Worm (Caenorhabditis elegans) whole organism, mixed stage, embryonic: ENCODE data around the gene srb-6.
A peak's percentile ranks its signal among the peaks of the same experiment; 100 is the strongest.

ENCODE experiments used
- M03D4.4 ChIP-seq: sonication (generic microtip); optimal IDR thresholded peaks from 2 replicates; lab custom pipeline; 2017; ENCODE audit warnings: mild to moderate bottlenecking, missing genetic modification characterization, missing compliant biosample characterization
- bed-3 ChIP-seq: fragments of 200-800 bp; sonication (Bioruptor generic); optimal IDR thresholded peaks from 3 replicates; lab custom pipeline; 2018; ENCODE audit warnings: mild to moderate bottlenecking, missing genetic modification characterization, moderate library complexity, missing compliant biosample characterization
- blmp-1 ChIP-seq: fragments of 150-350 bp; optimal IDR thresholded peaks from 2 replicates; lab custom pipeline; 2014; ENCODE audit warnings: missing biosample characterization, missing genetic modification characterization
- ceh-39 ChIP-seq: fragments of 150-350 bp; optimal IDR thresholded peaks from 2 replicates; lab custom pipeline; 2014; ENCODE audit warnings: missing biosample characterization, missing genetic modification characterization
- ceh-43 ChIP-seq: fragments of 200-800 bp; sonication (Bioruptor generic); optimal IDR thresholded peaks from 2 replicates; lab custom pipeline; 2018; ENCODE audit warnings: mild to moderate bottlenecking, missing genetic modification characterization, moderate library complexity, missing compliant biosample characterization
- ceh-83 ChIP-seq: fragments of 200-800 bp; sonication (Bioruptor generic); optimal IDR thresholded peaks from 2 replicates; lab custom pipeline; 2018; ENCODE audit warnings: mild to moderate bottlenecking, missing genetic modification characterization, missing compliant biosample characterization
- ces-1 ChIP-seq: fragments of 150-350 bp; optimal IDR thresholded peaks from 2 replicates; lab custom pipeline; 2014; ENCODE audit warnings: missing biosample characterization, missing genetic modification reagents, missing genetic modification characterization
- cnd-1 ChIP-seq: fragments of 200-800 bp; sonication (Bioruptor generic); optimal IDR thresholded peaks from 2 replicates; lab custom pipeline; 2018; ENCODE audit warnings: mild to moderate bottlenecking, missing genetic modification characterization, missing compliant biosample characterization
- drap-1 ChIP-seq: fragments of 200-800 bp; sonication (Bioruptor generic); optimal IDR thresholded peaks from 3 replicates; lab custom pipeline; 2018; ENCODE audit warnings: mild to moderate bottlenecking, missing genetic modification characterization, missing compliant biosample characterization
- elt-1 ChIP-seq: sonication (generic microtip); optimal IDR thresholded peaks from 2 replicates; lab custom pipeline; 2017; ENCODE audit warnings: missing genetic modification characterization, mild to moderate bottlenecking, missing compliant biosample characterization, antibody characterized with exemption, moderate library complexity, borderline replicate concordance; ENCODE audit not compliant: insufficient read depth
- ham-2 ChIP-seq: fragments of 200-800 bp; sonication (Bioruptor generic); optimal IDR thresholded peaks from 2 replicates; lab custom pipeline; 2018; ENCODE audit warnings: mild to moderate bottlenecking, missing genetic modification characterization, missing compliant biosample characterization
- hlh-1 ChIP-seq: fragments of 150-350 bp; optimal IDR thresholded peaks from 2 replicates; lab custom pipeline; 2014; ENCODE audit warnings: missing biosample characterization, missing genetic modification reagents, missing genetic modification characterization
- lin-13 ChIP-seq: fragments of 150-350 bp; optimal IDR thresholded peaks from 2 replicates; lab custom pipeline; 2014; ENCODE audit warnings: missing biosample characterization, missing genetic modification characterization
- lin-32 ChIP-seq: fragments of 200-800 bp; sonication (Bioruptor generic); optimal IDR thresholded peaks from 2 replicates; lab custom pipeline; 2018; ENCODE audit warnings: mild to moderate bottlenecking, missing genetic modification characterization, missing compliant biosample characterization
- lsy-2 ChIP-seq: fragments of 150-350 bp; optimal IDR thresholded peaks from 2 replicates; lab custom pipeline; 2014; ENCODE audit warnings: missing biosample characterization, missing genetic modification characterization
- mab-5 ChIP-seq: fragments of 150-350 bp; optimal IDR thresholded peaks from 2 replicates; lab custom pipeline; 2014; ENCODE audit warnings: missing biosample characterization, missing genetic modification characterization
- mep-1 ChIP-seq: fragments of 150-350 bp; optimal IDR thresholded peaks from 2 replicates; lab custom pipeline; 2017; ENCODE audit warnings: missing biosample characterization, missing genetic modification reagents, missing genetic modification characterization, inconsistent platforms
- mls-2 ChIP-seq: sonication (generic microtip); optimal IDR thresholded peaks from 2 replicates; lab custom pipeline; 2016; ENCODE audit warnings: mild to moderate bottlenecking, missing genetic modification characterization, moderate library complexity, missing compliant biosample characterization
- nhr-12 ChIP-seq: fragments of 150-350 bp; optimal IDR thresholded peaks from 2 replicates; lab custom pipeline; 2014; ENCODE audit warnings: missing biosample characterization, missing genetic modification characterization
- nhr-2 ChIP-seq: fragments of 150-350 bp; optimal IDR thresholded peaks from 2 replicates; lab custom pipeline; 2014; ENCODE audit warnings: missing biosample characterization, missing genetic modification characterization
- nhr-237 ChIP-seq: fragments of 150-350 bp; optimal IDR thresholded peaks from 2 replicates; lab custom pipeline; 2014; ENCODE audit warnings: missing biosample characterization, missing genetic modification characterization
- nhr-28 ChIP-seq: fragments of 150-350 bp; optimal IDR thresholded peaks from 2 replicates; lab custom pipeline; 2014; ENCODE audit warnings: missing biosample characterization, missing genetic modification characterization
- nhr-76 ChIP-seq: sonication (generic microtip); optimal IDR thresholded peaks from 2 replicates; lab custom pipeline; 2017; ENCODE audit warnings: missing biosample characterization, missing genetic modification characterization
- pha-4 ChIP-seq: fragments of 150-350 bp; optimal IDR thresholded peaks from 2 replicates; lab custom pipeline; 2018; ENCODE audit warnings: missing biosample characterization, missing genetic modification reagents, missing genetic modification characterization
- sem-2 ChIP-seq: fragments of 200-800 bp; sonication (Bioruptor generic); optimal IDR thresholded peaks from 2 replicates; lab custom pipeline; 2018; ENCODE audit warnings: mild to moderate bottlenecking, missing genetic modification characterization, missing compliant biosample characterization
- sptf-1 ChIP-seq: sonication (generic microtip); optimal IDR thresholded peaks from 2 replicates; lab custom pipeline; 2017; ENCODE audit warnings: mild to moderate bottlenecking, missing genetic modification characterization, moderate library complexity, missing compliant biosample characterization
- tbx-8 ChIP-seq: fragments of 200-800 bp; sonication (Bioruptor generic); optimal IDR thresholded peaks from 2 replicates; lab custom pipeline; 2018; ENCODE audit warnings: mild to moderate bottlenecking, missing genetic modification characterization, moderate library complexity, missing compliant biosample characterization
- unc-120 ChIP-seq: sonication (generic microtip); optimal IDR thresholded peaks from 2 replicates; lab custom pipeline; 2017; ENCODE audit warnings: missing genetic modification characterization, missing compliant biosample characterization; ENCODE audit not compliant: poor library complexity, severe bottlenecking
- unc-39 ChIP-seq: fragments of 150-350 bp; optimal IDR thresholded peaks from 2 replicates; lab custom pipeline; 2014; ENCODE audit warnings: missing biosample characterization, missing genetic modification characterization
- unc-62 ChIP-seq: fragments of 150-350 bp; optimal IDR thresholded peaks from 2 replicates; lab custom pipeline; 2014; ENCODE audit warnings: missing biosample characterization, missing genetic modification reagents, missing genetic modification characterization
- zip-8 ChIP-seq: fragments of 150-350 bp; optimal IDR thresholded peaks from 2 replicates; lab custom pipeline; 2014; ENCODE audit warnings: missing biosample characterization, missing genetic modification characterization
- ztf-11 ChIP-seq: fragments of 150-350 bp; optimal IDR thresholded peaks from 2 replicates; lab custom pipeline; 2014; ENCODE audit warnings: missing biosample characterization, missing genetic modification characterization

srb-6 gene

DNA sequence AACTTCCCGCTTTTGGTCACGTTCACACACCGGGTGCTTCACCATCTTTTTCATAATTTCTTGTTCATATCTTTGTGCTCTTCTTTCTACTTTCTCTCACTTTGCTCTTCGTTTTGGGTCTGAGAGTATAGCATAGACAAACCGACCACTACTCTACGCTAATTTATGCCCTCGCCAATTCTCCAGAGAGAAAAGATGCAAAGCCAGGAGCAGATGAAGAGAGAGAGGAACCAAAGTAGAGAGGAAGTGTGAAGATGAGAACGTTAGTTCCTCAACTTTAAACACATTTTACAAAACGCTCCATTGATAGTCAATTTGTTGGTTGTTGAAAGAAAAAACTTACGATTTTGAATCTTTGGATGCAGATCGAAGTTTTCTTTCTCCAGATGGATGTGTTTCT, 27.0 kb upstream of the srb-6 start:
- TF ChIP-seq pha-4, result no peak
- no peak for TF ChIP-seq mab-5 (tag; lab: Kevin White, UChicago)
- peak; percentile 47 for TF ChIP-seq ces-1 (GFP tag; lab: Kevin White, UChicago)
- TF ChIP-seq lin-13 (tag; lab: Kevin White, UChicago), result no peak
- TF ChIP-seq mep-1 (tag; lab: Kevin White, UChicago), result no peak
- no peak for TF ChIP-seq bed-3 (GFP tag; lab: Kevin White, UChicago)
- no peak for TF ChIP-seq lin-32
- TF ChIP-seq cnd-1 (tag; lab: Kevin White, UChicago), result no peak

DNA sequence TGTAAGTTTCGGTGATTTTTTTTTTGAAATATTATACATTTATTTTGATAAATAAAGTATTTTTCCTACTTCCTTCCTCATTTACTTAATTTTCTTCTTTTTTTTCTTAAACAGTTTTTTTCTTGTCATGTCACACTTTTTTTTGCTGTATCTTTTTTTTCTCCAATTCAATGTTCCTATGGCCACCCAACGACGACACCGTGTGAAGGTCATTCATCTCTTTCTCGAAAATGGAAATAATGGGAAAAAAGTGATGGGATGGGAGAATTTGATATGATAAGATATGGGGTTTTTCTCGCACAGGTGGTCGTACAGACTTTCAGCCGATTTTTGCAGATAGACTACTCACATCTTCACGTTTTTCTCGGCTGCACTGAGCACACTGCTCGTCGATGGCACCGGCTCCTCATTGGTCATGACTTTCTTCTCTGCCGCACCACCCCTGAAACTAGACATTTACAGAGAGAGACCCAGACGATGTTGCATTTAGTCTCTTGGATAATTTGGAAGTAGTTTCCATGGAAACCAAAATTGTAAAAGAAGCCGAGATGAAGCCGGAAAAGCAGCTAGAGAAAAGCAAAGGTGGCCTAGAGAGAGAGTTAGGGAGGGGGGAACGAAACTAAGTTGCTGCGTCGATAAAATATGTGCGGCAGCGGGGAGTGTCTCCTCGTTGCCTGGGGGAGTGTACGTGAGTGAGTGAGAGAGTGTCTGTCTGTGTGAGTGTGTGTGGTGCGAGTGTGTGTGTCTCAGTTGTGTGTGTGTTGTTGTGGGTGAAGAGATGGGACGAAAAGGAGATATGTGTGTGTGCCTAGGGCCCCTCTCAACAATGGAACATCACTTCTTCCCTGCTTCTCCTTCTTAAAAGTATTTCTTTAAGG, 25.6 kb upstream of the srb-6 start, which contains the start of gene daf-19:
TSS of gene daf-19 (minus strand) at position 442 of the 878 bp plus-strand sequence.
- TF ChIP-seq ham-2 (GFP tag; lab: Kevin White, UChicago) (peak; percentile 95), cnd-1 (tag; lab: Kevin White, UChicago) (peak; percentile 72), sem-2 (GFP tag; lab: Kevin White, UChicago) (peak; percentile 31), nhr-28 (tag; lab: Kevin White, UChicago) (no peak), nhr-237 (tag; lab: Kevin White, UChicago) (peak; percentile 42), elt-1 (peak; percentile 20), lsy-2 (tag; lab: Kevin White, UChicago) (peak; percentile 74), unc-120 (peak; percentile 76), ceh-39 (peak; percentile 17), ceh-43 (GFP tag; lab: Kevin White, UChicago) (peak; percentile 42), hlh-1 (tag; lab: Kevin White, UChicago) (peak; percentile 85), nhr-76 (no peak), mls-2 (tag; lab: Kevin White, UChicago) (peak; percentile 91), mep-1 (tag; lab: Kevin White, UChicago) (peak; percentile 55), drap-1 (peak; percentile 69), ceh-83 (GFP tag; lab: Kevin White, UChicago) (peak; percentile 68), ztf-11 (peak; percentile 63), lin-32 (peak; percentile 63), nhr-2 (tag; lab: Kevin White, UChicago) (no peak), M03D4.4 (peak; percentile 69), sptf-1 (tag; lab: Kevin White, UChicago) (peak; percentile 92), lin-13 (tag; lab: Kevin White, UChicago) (no peak), mab-5 (tag; lab: Kevin White, UChicago) (no peak), ces-1 (GFP tag; lab: Kevin White, UChicago) (peak; percentile 60), unc-62 (GFP tag; lab: Kevin White, UChicago) (no peak), bed-3 (GFP tag; lab: Kevin White, UChicago) (peak; percentile 55), unc-39 (peak; percentile 8), pha-4 (peak; percentile 36), tbx-8 (GFP tag; lab: Kevin White, UChicago) (peak; percentile 27), blmp-1 (tag; lab: Kevin White, UChicago) (no peak)

DNA sequence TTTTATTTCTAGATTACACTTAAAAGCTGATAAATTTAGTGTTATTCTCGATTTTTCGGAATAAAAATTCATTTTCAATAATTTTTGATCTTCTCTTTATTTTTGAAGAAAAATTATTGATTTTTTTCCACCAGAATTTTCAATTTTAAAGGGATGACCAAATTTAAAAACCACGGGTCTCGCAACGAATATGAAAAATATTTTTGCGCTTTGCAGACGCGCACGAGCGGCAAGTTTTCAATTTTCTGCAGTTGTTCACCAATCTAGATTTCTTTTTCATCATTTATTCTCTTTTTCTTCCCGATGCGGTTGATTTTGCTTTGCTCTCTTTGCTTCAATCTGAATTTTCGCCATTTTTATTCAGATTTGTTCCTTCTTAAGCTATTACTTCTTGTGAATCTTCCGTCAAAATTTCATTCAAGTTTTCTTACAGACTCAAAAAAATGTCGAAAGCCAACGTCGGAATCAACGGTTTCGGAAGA, 23.8 kb upstream of the srb-6 start, which contains the start of gene gpd-4:
TSS of gene gpd-4 (plus strand) at position 432 of the 482 bp plus-strand sequence.
- TF ChIP-seq mab-5 (tag; lab: Kevin White, UChicago) (no peak), ceh-43 (GFP tag; lab: Kevin White, UChicago) (no peak), ceh-83 (GFP tag; lab: Kevin White, UChicago) (no peak), mls-2 (tag; lab: Kevin White, UChicago) (no peak), nhr-28 (tag; lab: Kevin White, UChicago) (no peak), tbx-8 (GFP tag; lab: Kevin White, UChicago) (no peak), ceh-39 (no peak), nhr-2 (tag; lab: Kevin White, UChicago) (no peak), ces-1 (GFP tag; lab: Kevin White, UChicago) (no peak), lin-13 (tag; lab: Kevin White, UChicago) (no peak), zip-8 (tag; lab: Kevin White, UChicago) (no peak), nhr-12 (tag; lab: Kevin White, UChicago) (no peak), lsy-2 (tag; lab: Kevin White, UChicago) (no peak), unc-62 (GFP tag; lab: Kevin White, UChicago) (no peak)
